Worm (Caenorhabditis elegans) whole organism, L4 larva: Measurements from ENCODE around the gene let-805.
A peak's percentile ranks its signal among the peaks of the same experiment; 100 is the strongest.

Experiments
- D1046.2 ChIP-seq: fragments of 200-800 bp; sonication (Bioruptor generic); IDR thresholded peaks from 2 replicates; pipeline ENCODE4 v1.3.6; 2022; ENCODE audit warnings: missing genetic modification characterization, missing compliant biosample characterization
- F49E8.2 ChIP-seq: sonication (generic microtip); optimal IDR thresholded peaks from 2 replicates; lab custom pipeline; 2016; ENCODE audit warnings: missing compliant biosample characterization, mild to moderate bottlenecking, missing genetic modification characterization, borderline replicate concordance
- Y48G9A.11 ChIP-seq: fragments of 200-800 bp; sonication (Bioruptor generic); IDR thresholded peaks from 2 replicates; pipeline ENCODE4 v1.3.6; 2022; ENCODE audit warnings: missing genetic modification reagents, missing genetic modification characterization, missing compliant biosample characterization
- Y75B8A.6 ChIP-seq: fragments of 200-800 bp; sonication (Bioruptor generic); IDR thresholded peaks from 2 replicates; pipeline ENCODE4 v1.3.6; 2022; ENCODE audit warnings: missing genetic modification reagents, missing genetic modification characterization, missing compliant biosample characterization
- ZK337.2 ChIP-seq: fragments of 200-800 bp; sonication (Bioruptor generic); IDR thresholded peaks from 2 replicates; pipeline ENCODE4 v1.3.6; 2022; ENCODE audit warnings: missing genetic modification reagents, missing genetic modification characterization, missing compliant biosample characterization
- ZK546.5 ChIP-seq, 2 experiments: sonication (generic microtip); optimal IDR thresholded peaks; 2 replicates each; lab custom pipeline; 2017; ENCODE audit warnings: missing biosample characterization in 2 of 2, missing genetic modification characterization in 2 of 2
- aha-1 ChIP-seq: fragments of 150-350 bp; peaks from one replicate; lab custom pipeline; 2014; ENCODE audit warnings: missing biosample characterization, missing genetic modification characterization
- aly-2 ChIP-seq: sonication (generic microtip); optimal IDR thresholded peaks from 2 replicates; lab custom pipeline; 2018; ENCODE audit warnings: missing biosample characterization, missing genetic modification characterization
- ama-1 ChIP-seq: fragments of 150-350 bp; optimal IDR thresholded peaks from 2 replicates; lab custom pipeline; 2014; ENCODE audit warnings: inconsistent platforms, mixed read lengths
- ceh-28 ChIP-seq: fragments of 150-350 bp; optimal IDR thresholded peaks from 2 replicates; lab custom pipeline; 2014; ENCODE audit warnings: missing biosample characterization, missing genetic modification reagents, missing genetic modification characterization
- ces-1 ChIP-seq: fragments of 150-350 bp; sonication (generic microtip); optimal IDR thresholded peaks from 4 replicates; lab custom pipeline; 2014; ENCODE audit warnings: missing biosample characterization, missing genetic modification reagents, missing genetic modification characterization
- cey-2 ChIP-seq: sonication (generic microtip); optimal IDR thresholded peaks from 3 replicates; lab custom pipeline; 2017; ENCODE audit warnings: missing genetic modification characterization, mild to moderate bottlenecking, missing compliant biosample characterization, antibody characterized with exemption, borderline replicate concordance; ENCODE audit not compliant: insufficient read depth
- ctbp-1 ChIP-seq: fragments of 200-800 bp; sonication (Bioruptor generic); IDR thresholded peaks from 2 replicates; pipeline ENCODE4 v1.3.6; 2022; ENCODE audit warnings: missing genetic modification reagents, missing genetic modification characterization, missing compliant biosample characterization
- daf-12 ChIP-seq: fragments of 150-350 bp; optimal IDR thresholded peaks from 2 replicates; lab custom pipeline; 2014; ENCODE audit warnings: missing biosample characterization, missing genetic modification reagents, missing genetic modification characterization
- daf-16 ChIP-seq, 3 experiments: sonication (generic microtip); optimal IDR thresholded peaks; 2 replicates each; lab custom pipeline; 2016 to 2017; ENCODE audit warnings: missing genetic modification characterization in 3 of 3, missing genetic modification reagents in 3 of 3, mild to moderate bottlenecking in 2 of 3, missing compliant biosample characterization in 2 of 3, missing biosample characterization in 1 of 3, moderate library complexity in 1 of 3
- daf-8 ChIP-seq: fragments of 200-800 bp; sonication (Bioruptor generic); IDR thresholded peaks from 2 replicates; pipeline ENCODE4 v1.3.6; 2022; ENCODE audit warnings: missing genetic modification characterization, missing compliant biosample characterization
- dmd-6 ChIP-seq: fragments of 200-800 bp; sonication (Bioruptor generic); IDR thresholded peaks from 2 replicates; pipeline ENCODE4 v1.3.6; 2022; ENCODE audit warnings: missing genetic modification reagents, missing genetic modification characterization, missing compliant biosample characterization
- dmd-8 ChIP-seq: fragments of 200-800 bp; sonication (Bioruptor generic); IDR thresholded peaks from 2 replicates; pipeline ENCODE4 v1.3.6; 2022; ENCODE audit warnings: missing genetic modification characterization, missing compliant biosample characterization
- dve-1 ChIP-seq: sonication (generic microtip); optimal IDR thresholded peaks from 2 replicates; lab custom pipeline; 2017; ENCODE audit warnings: antibody characterized with exemption, mild to moderate bottlenecking, missing genetic modification characterization, missing compliant biosample characterization; ENCODE audit not compliant: insufficient read depth
- fkh-10 ChIP-seq: fragments of 150-350 bp; optimal IDR thresholded peaks from 2 replicates; lab custom pipeline; 2014; ENCODE audit warnings: missing biosample characterization, missing genetic modification reagents, missing genetic modification characterization
- hif-1 ChIP-seq, 2 experiments: sonication (generic microtip); optimal IDR thresholded peaks; 2 replicates each; lab custom pipeline; 2016 to 2017; ENCODE audit warnings: missing compliant biosample characterization in 2 of 2, missing genetic modification characterization in 2 of 2, missing genetic modification reagents in 2 of 2, missing genotype in 2 of 2, mild to moderate bottlenecking in 1 of 2
- hmg-1.1 ChIP-seq: fragments of 200-800 bp; sonication (Bioruptor generic); IDR thresholded peaks from 2 replicates; pipeline ENCODE4 v1.3.6; 2022; ENCODE audit warnings: missing genetic modification reagents, missing genetic modification characterization, missing compliant biosample characterization
- lin-38 ChIP-seq: fragments of 200-800 bp; sonication (Bioruptor generic); IDR thresholded peaks from 2 replicates; pipeline ENCODE4 v1.3.6; 2022; ENCODE audit warnings: missing genetic modification reagents, missing genetic modification characterization, missing compliant biosample characterization
- lsy-2 ChIP-seq, 2 experiments: fragments of 150-350 bp in 1 of 2; sonication (generic microtip) in 1 of 2; optimal IDR thresholded peaks; 2 replicates each; lab custom pipeline; 2014 to 2017; ENCODE audit warnings: missing biosample characterization in 2 of 2, missing genetic modification characterization in 2 of 2
- madf-9 ChIP-seq: fragments of 200-800 bp; sonication (Bioruptor generic); conservative IDR thresholded peaks from 2 replicates; pipeline ENCODE4 v1.3.6; 2022; ENCODE audit warnings: missing genetic modification reagents, missing genetic modification characterization, missing compliant biosample characterization
- mdl-1 ChIP-seq, 2 experiments: fragments of 150-350 bp in 1 of 2; sonication (generic microtip) in 1 of 2; optimal IDR thresholded peaks; 2 replicates each; lab custom pipeline; 2014 to 2017; ENCODE audit warnings: missing biosample characterization in 2 of 2, missing genetic modification characterization in 2 of 2
- mdt-29 ChIP-seq: fragments of 200-800 bp; sonication (Bioruptor generic); IDR thresholded peaks from 2 replicates; pipeline ENCODE4 v1.3.6; 2022; ENCODE audit warnings: missing genetic modification reagents, missing genetic modification characterization, missing compliant biosample characterization
- mxl-2 ChIP-seq: fragments of 200-800 bp; sonication (Bioruptor generic); conservative IDR thresholded peaks from 2 replicates; pipeline ENCODE4 v1.3.6; 2022; ENCODE audit warnings: missing genetic modification reagents, missing genetic modification characterization, missing compliant biosample characterization
- mxl-3 ChIP-seq: fragments of 200-800 bp; sonication (Bioruptor generic); optimal IDR thresholded peaks from 2 replicates; lab custom pipeline; 2018; ENCODE audit warnings: mild to moderate bottlenecking, missing genetic modification characterization, missing compliant biosample characterization
- nhr-10 ChIP-seq: fragments of 150-350 bp; optimal IDR thresholded peaks from 2 replicates; lab custom pipeline; 2014; ENCODE audit warnings: missing biosample characterization, missing genetic modification characterization
- nhr-28 ChIP-seq: fragments of 150-350 bp; optimal IDR thresholded peaks from 2 replicates; lab custom pipeline; 2014; ENCODE audit warnings: missing biosample characterization, missing genetic modification characterization
- nhr-42 ChIP-seq: fragments of 200-800 bp; sonication (Bioruptor generic); IDR thresholded peaks from 2 replicates; pipeline ENCODE4 v1.3.6; 2022; ENCODE audit warnings: missing genetic modification characterization, missing compliant biosample characterization
- nhr-48 ChIP-seq: sonication (generic microtip); optimal IDR thresholded peaks from 2 replicates; lab custom pipeline; 2016; ENCODE audit warnings: mild to moderate bottlenecking, missing genetic modification characterization, missing compliant biosample characterization
- nhr-6 ChIP-seq: fragments of 150-350 bp; optimal IDR thresholded peaks from 2 replicates; lab custom pipeline; 2014; ENCODE audit warnings: missing biosample characterization, missing genetic modification characterization
- nhr-77 ChIP-seq: fragments of 150-350 bp; optimal IDR thresholded peaks from 2 replicates; lab custom pipeline; 2014; ENCODE audit warnings: missing biosample characterization, missing genetic modification characterization
- php-3 ChIP-seq: fragments of 200-800 bp; sonication (Bioruptor generic); IDR thresholded peaks from 2 replicates; pipeline ENCODE4 v1.3.6; 2022; ENCODE audit warnings: missing genetic modification reagents, missing genetic modification characterization, missing compliant biosample characterization
- pqm-1 ChIP-seq: sonication (generic microtip); optimal IDR thresholded peaks from 2 replicates; lab custom pipeline; 2017; ENCODE audit warnings: missing biosample characterization, missing genetic modification characterization
- tra-1 ChIP-seq: fragments of 200-800 bp; sonication (Bioruptor generic); IDR thresholded peaks from 2 replicates; pipeline ENCODE4 v1.3.6; 2022; ENCODE audit warnings: missing genetic modification reagents, missing genetic modification characterization, missing compliant biosample characterization
- unc-62 ChIP-seq, 3 experiments: fragments of 150-350 bp in 1 of 3; sonication (generic microtip); optimal IDR thresholded peaks in 2 of 3; peaks in 1 of 3; 1 replicate in 1 of 3; 2 replicates in 2 of 3; lab custom pipeline; 2014 to 2017; ENCODE audit warnings: missing biosample characterization in 3 of 3, missing genetic modification characterization in 3 of 3, missing genetic modification reagents in 3 of 3, missing genotype in 1 of 3
- zag-1 ChIP-seq: fragments of 150-350 bp; optimal IDR thresholded peaks from 2 replicates; lab custom pipeline; 2014; ENCODE audit warnings: missing biosample characterization, missing genetic modification characterization
- zfp-2 ChIP-seq: sonication (generic microtip); optimal IDR thresholded peaks from 2 replicates; lab custom pipeline; 2016; ENCODE audit warnings: mild to moderate bottlenecking, missing genetic modification characterization, missing compliant biosample characterization
- zfp-3 ChIP-seq: fragments of 200-800 bp; sonication (Bioruptor generic); conservative IDR thresholded peaks from 2 replicates; pipeline ENCODE4 v1.3.6; 2022; ENCODE audit warnings: missing genetic modification reagents, missing genetic modification characterization, missing compliant biosample characterization
- zip-2 ChIP-seq: fragments of 150-350 bp; optimal IDR thresholded peaks from 2 replicates; lab custom pipeline; 2014; ENCODE audit warnings: missing biosample characterization, missing genetic modification characterization
- ztf-7 ChIP-seq: fragments of 150-350 bp; optimal IDR thresholded peaks from 2 replicates; lab custom pipeline; 2014; ENCODE audit warnings: missing biosample characterization, missing genetic modification characterization

Gene let-805

ce11 chrIII:2683403-2683802 is 25.5 kb downstream of the let-805 start:
- no peak for TF ChIP-seq madf-9 (GFP tag; lab: Robert Waterston, UW)
- TF ChIP-seq nhr-6 (tag; lab: Kevin White, UChicago), result no peak
- TF ChIP-seq dmd-8 (GFP tag; lab: Robert Waterston, UW), result no peak
- no peak for TF ChIP-seq mxl-3 (GFP tag; lab: Kevin White, UChicago)
- TF ChIP-seq ZK546.5 (tag; optimal IDR thresholded peaks at IDR 0.05; lab: Kevin White, UChicago), result no peak
- TF ChIP-seq nhr-42 (GFP tag; lab: Robert Waterston, UW), result no peak
- TF ChIP-seq ZK337.2 (GFP tag; lab: Robert Waterston, UW), result no peak
- no peak for TF ChIP-seq pqm-1 (tag; lab: Kevin White, UChicago)
- no peak for TF ChIP-seq Y48G9A.11 (GFP tag; lab: Robert Waterston, UW)
- TF ChIP-seq daf-8 (GFP tag; lab: Robert Waterston, UW), result no peak
- TF ChIP-seq zfp-2 (tag; lab: Kevin White, UChicago), result no peak
- TF ChIP-seq lin-38 (GFP tag; lab: Robert Waterston, UW), result no peak
- TF ChIP-seq ctbp-1 (GFP tag; lab: Robert Waterston, UW), result no peak
- no peak for TF ChIP-seq nhr-10 (tag; lab: Kevin White, UChicago)
- TF ChIP-seq mdt-29 (GFP tag; lab: Robert Waterston, UW), result no peak
- no peak for TF ChIP-seq zip-2
- TF ChIP-seq cey-2 (tag; lab: Kevin White, UChicago), result no peak
- TF ChIP-seq aha-1 (tag; lab: Kevin White, UChicago), result no peak
- no peak for TF ChIP-seq D1046.2

DNA sequence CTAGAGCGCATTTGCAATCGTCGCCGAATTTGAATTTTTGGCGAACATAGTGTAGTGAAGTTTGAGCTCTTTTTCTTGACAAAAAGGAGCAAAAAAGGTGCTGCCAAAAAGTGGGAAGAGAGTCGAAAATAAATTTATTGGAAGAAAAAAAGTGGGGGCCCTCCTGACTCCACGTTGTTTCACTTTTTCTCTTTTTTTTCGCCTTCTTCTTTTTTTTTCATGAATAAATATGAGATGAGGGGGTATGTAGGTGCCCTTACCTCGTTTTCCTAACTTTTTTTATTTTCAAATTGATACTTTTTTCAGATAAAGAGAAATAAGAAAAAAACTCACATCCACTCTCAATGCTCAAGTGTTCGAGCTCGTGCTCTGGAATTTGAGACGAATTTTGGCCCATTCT is 28.2 kb downstream of the let-805 start, which contains the start of the genes Y71H2AL.2, Y71H2AL.4 and pbo-1:
Gene Y71H2AL.2 (plus strand): TSS at position 301 of the 400 bp plus-strand sequence.
Gene Y71H2AL.4 (plus strand): TSS at position 345 of the 400 bp plus-strand sequence.
Gene pbo-1 (minus strand): TSS at position 400 of the 400 bp plus-strand sequence.
- TF ChIP-seq ama-1 (lab: Kevin White, UChicago), result no peak
- TF ChIP-seq dve-1 (tag; lab: Kevin White, UChicago), result no peak
- TF ChIP-seq daf-12, result no peak
- no peak for TF ChIP-seq hif-1 (tag; optimal IDR thresholded peaks at IDR 0.05; lab: Kevin White, UChicago)
- TF ChIP-seq Y48G9A.11 (GFP tag; lab: Robert Waterston, UW), result no peak

DNA sequence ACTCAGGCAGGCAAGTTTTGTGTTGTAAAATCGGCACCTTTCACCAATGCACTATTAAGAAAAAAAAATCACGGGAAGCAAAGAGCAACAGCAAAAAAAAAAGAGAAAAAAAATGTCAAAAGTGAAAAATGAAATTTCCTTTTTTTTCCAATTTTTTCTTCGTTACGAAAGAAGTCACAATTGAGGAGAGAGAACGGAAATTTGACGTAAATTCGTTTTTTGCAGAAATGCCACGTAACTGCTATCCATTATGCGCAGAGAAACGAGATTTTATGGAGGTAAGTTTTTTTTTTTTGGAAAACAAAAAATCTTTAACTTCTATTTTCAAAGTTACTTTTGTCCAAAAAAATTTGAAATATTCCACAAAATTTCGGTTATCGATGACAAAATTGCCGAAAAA is 28.8 kb downstream of the let-805 start:
- TF ChIP-seq fkh-10 (GFP tag; lab: Kevin White, UChicago), result peak; percentile 71
- no peak for TF ChIP-seq zag-1 (tag; lab: Kevin White, UChicago)
- TF ChIP-seq ces-1 (GFP tag; lab: Kevin White, UChicago), result peak; percentile 50
- no peak for TF ChIP-seq hif-1 (tag; optimal IDR thresholded peaks at IDR 0.05; lab: Kevin White, UChicago)
- TF ChIP-seq, all 104 proteins: peak for 2

ce11 chrIII:2687412-2687811 is 29.5 kb downstream of the let-805 start:
- peak; percentile 45 for TF ChIP-seq nhr-28
- TF ChIP-seq nhr-77 (tag; lab: Kevin White, UChicago), result peak; percentile 2
- TF ChIP-seq dve-1 (tag; lab: Kevin White, UChicago), result peak; percentile 28
- TF ChIP-seq unc-62 (GFP tag; optimal IDR thresholded peaks at IDR 0.05 in 1 of 2; lab: Kevin White, UChicago), result peak in 1 of 2 experiments; percentile 27
- TF ChIP-seq unc-62 (tag; optimal IDR thresholded peaks at IDR 0.05; lab: Kevin White, UChicago), result no peak
- TF ChIP-seq zfp-3, result no peak
- TF ChIP-seq lsy-2 (tag; optimal IDR thresholded peaks at IDR 0.05; lab: Kevin White, UChicago), result no peak
- no peak for TF ChIP-seq daf-16 (GFP tag; optimal IDR thresholded peaks at IDR 0.05; lab: Kevin White, UChicago)
- peak; percentile 30 for TF ChIP-seq daf-16 (tag; optimal IDR thresholded peaks at IDR 0.05; lab: Kevin White, UChicago)
- TF ChIP-seq mdl-1 (tag; optimal IDR thresholded peaks at IDR 0.05; lab: Kevin White, UChicago), result peak in 1 of 2 experiments; percentile 29
- TF ChIP-seq Y75B8A.6 (GFP tag; lab: Robert Waterston, UW), result no peak
- TF ChIP-seq ctbp-1 (GFP tag; lab: Robert Waterston, UW), result no peak
- TF ChIP-seq ztf-7, result no peak
- TF ChIP-seq hmg-1.1 (GFP tag; lab: Robert Waterston, UW), result no peak
- no peak for TF ChIP-seq mxl-2 (GFP tag; lab: Robert Waterston, UW)
- TF ChIP-seq ceh-28 (tag; lab: Kevin White, UChicago), result no peak
- TF ChIP-seq F49E8.2 (tag; lab: Kevin White, UChicago), result no peak
- peak; percentile 46 for TF ChIP-seq dmd-6
- TF ChIP-seq ZK337.2 (GFP tag; lab: Robert Waterston, UW), result no peak
- peak; percentile 63; the same call in 1 of the 2 replicates for TF ChIP-seq php-3
- TF ChIP-seq nhr-48 (tag; lab: Kevin White, UChicago), result no peak
- TF ChIP-seq aly-2, result no peak
- peak; percentile 76 for TF ChIP-seq pqm-1 (tag; lab: Kevin White, UChicago)
- no peak for TF ChIP-seq tra-1 (GFP tag; lab: Robert Waterston, UW)
- TF ChIP-seq ces-1 (GFP tag; lab: Kevin White, UChicago), result no peak
- TF ChIP-seq mxl-3 (GFP tag; lab: Kevin White, UChicago), result no peak
